Fruit fly (Drosophila melanogaster): Measurements from ENCODE around the gene CG9743.

CG9743 gene

dm6 chr3R:30240245-30240644 is 37.4 kb upstream of the CG9743 start:
- TF ChIP-seq abd-A (tag; optimal IDR thresholded peaks at IDR 0.05), result peak; percentile 14
- no peak for TF ChIP-seq Vsx1 (GFP tag; optimal IDR thresholded peaks at IDR 0.05)
- peak; percentile 8 for TF ChIP-seq kni (GFP tag; optimal IDR thresholded peaks at IDR 0.05)
- TF ChIP-seq gem (tag; optimal IDR thresholded peaks at IDR 0.05), result no peak
- peak; percentile 72 for TF ChIP-seq vvl (GFP tag; IDR thresholded peaks at IDR 0.05)
- 0 out of 2 replicates have a peak, but pooled peaks have one; percentile 31 for TF ChIP-seq nerfin-2 (GFP tag; IDR thresholded peaks at IDR 0.05; ENCODE audit: partially characterized antibody)
- no peak for TF ChIP-seq Dip3 (GFP tag; optimal IDR thresholded peaks at IDR 0.05)
- TF ChIP-seq Blimp-1 (GFP tag; optimal IDR thresholded peaks at IDR 0.05), result peak; percentile 74
- TF ChIP-seq z (GFP tag; IDR thresholded peaks at IDR 0.05), result peak; percentile 44; the same call in 1 of the 3 replicates

dm6 chr3R:30237634-30238033 is 34.8 kb upstream of the CG9743 start, which contains the start of gene CG43448:
Gene CG43448 (minus strand): TSS chr3R:30237734.
- no peak for TF ChIP-seq CG15514 (GFP tag; optimal IDR thresholded peaks at IDR 0.05)
- TF ChIP-seq CG1792 (GFP tag; optimal IDR thresholded peaks at IDR 0.05), result no peak
- no peak for TF ChIP-seq nerfin-1 (tag; optimal IDR thresholded peaks at IDR 0.05)
- TF ChIP-seq rib (GFP tag; IDR thresholded peaks at IDR 0.05), result no peak
- TF ChIP-seq trh (GFP tag; optimal IDR thresholded peaks at IDR 0.05), result no peak
- no peak for TF ChIP-seq wdn (GFP tag; IDR thresholded peaks at IDR 0.05)
- no peak for TF ChIP-seq crp (GFP tag; optimal IDR thresholded peaks at IDR 0.05)
- TF ChIP-seq Hr3 (GFP tag; optimal IDR thresholded peaks at IDR 0.05), result no peak
- no peak for TF ChIP-seq H2.0 (GFP tag; IDR thresholded peaks at IDR 0.05)
- no peak for TF ChIP-seq CG14441 (GFP tag; IDR thresholded peaks at IDR 0.05)
- TF ChIP-seq CG10431 (GFP tag; optimal IDR thresholded peaks at IDR 0.05), result no peak
- no peak for TF ChIP-seq CG16815 (GFP tag; optimal IDR thresholded peaks at IDR 0.05)

- TF ChIP-seq caup (GFP tag; optimal IDR thresholded peaks at IDR 0.05; ENCODE audit: severe bottlenecking) (no peak), CTCF (GFP tag; optimal IDR thresholded peaks at IDR 0.05) (peak; percentile 28), Xbp1 (GFP tag; optimal IDR thresholded peaks at IDR 0.05) (peak; percentile 32), CG15073 (GFP tag; optimal IDR thresholded peaks at IDR 0.05) (peak; percentile 98), CG11696 (GFP tag; IDR thresholded peaks at IDR 0.05) (no peak), H2.0 (GFP tag; IDR thresholded peaks at IDR 0.05) (0 out of 2 replicates have a peak, but pooled peaks have one; percentile 17), CG4328 (GFP tag; optimal IDR thresholded peaks at IDR 0.05) (no peak), lmd (GFP tag; IDR thresholded peaks at IDR 0.05) (no peak), Med (GFP tag) (peak; percentile 39), CG8290 (GFP tag; optimal IDR thresholded peaks at IDR 0.05) (no peak), CG8290 (tag; optimal IDR thresholded peaks at IDR 0.05) (peak in 1 of 2 experiments; percentile 23), CG2199 (GFP tag; IDR thresholded peaks at IDR 0.05) (peak; percentile 84; the same call in 2 of the 3 replicates), NC2α (GFP tag; optimal IDR thresholded peaks at IDR 0.05) (no peak), Rfx (GFP tag; IDR thresholded peaks at IDR 0.05) (peak; percentile 44; the same call in 1 of the 2 replicates), BEAF-32 (GFP tag; optimal IDR thresholded peaks at IDR 0.05) (no peak)
Measured at dm6 chr3R:30236994-30237393, 34.2 kb upstream of the CG9743 start.

- TF ChIP-seq CG17359 (tag; optimal IDR thresholded peaks at IDR 0.05) (peak; percentile 55), Hsf (GFP tag; optimal IDR thresholded peaks at IDR 0.05) (no peak), cas (GFP tag; IDR thresholded peaks at IDR 0.05) (no peak), CG2889 (GFP tag; IDR thresholded peaks at IDR 0.05) (0 out of 3 replicates have a peak, but pooled peaks have one; percentile 28), CG16815 (GFP tag; optimal IDR thresholded peaks at IDR 0.05) (no peak), ssp (GFP tag; IDR thresholded peaks at IDR 0.05) (peak; percentile 19; the same call in 1 of the 2 replicates), CG9215 (GFP tag; IDR thresholded peaks at IDR 0.05) (no peak), CG14441 (GFP tag; IDR thresholded peaks at IDR 0.05) (peak; percentile 42), E2f2 (GFP tag; IDR thresholded peaks at IDR 0.05) (peak; percentile 29; the same call in 1 of the 2 replicates), Drgx (GFP tag; IDR thresholded peaks at IDR 0.05) (no peak), CG10979 (tag; optimal IDR thresholded peaks at IDR 0.05) (peak; percentile 54), tin (GFP tag; optimal IDR thresholded peaks at IDR 0.05) (peak; percentile 29), Xbp1 (GFP tag; optimal IDR thresholded peaks at IDR 0.05) (peak; percentile 21), Med (GFP tag) (peak; percentile 76), CG15269 (tag; optimal IDR thresholded peaks at IDR 0.05) (peak; percentile 49), CG6689 (GFP tag; IDR thresholded peaks at IDR 0.05) (peak; percentile 57), danr (GFP tag; IDR thresholded peaks at IDR 0.05) (no peak)
Measured at dm6 chr3R:30235253-30235652, 32.5 kb upstream of the CG9743 start.

All from whole organism, embryonic.